Fruit fly (Drosophila melanogaster): ENCODE results near the gene Nrt.

Nrt gene

dm6 chr3L:16768001-16768652, 2.3 kb downstream of the Nrt start (continued):
- TF ChIP-seq Blimp-1 (GFP tag; optimal IDR thresholded peaks at IDR 0.05) (no peak), ttk (GFP tag; IDR thresholded peaks at IDR 0.05) (peak; percentile 15; the same call in 1 of the 2 replicates), zfh1 (GFP tag; IDR thresholded peaks at IDR 0.05) (peak; percentile 63; the same call in 2 of the 3 replicates), hkb (optimal IDR thresholded peaks at IDR 0.05) (no peak), hkb (GFP tag; IDR thresholded peaks at IDR 0.05) (0 out of 2 replicates have a peak, but pooled peaks have one; percentile 28), lbe (GFP tag; optimal IDR thresholded peaks at IDR 0.05) (no peak), CG34224 (GFP tag; IDR thresholded peaks at IDR 0.05; ENCODE audit: partially characterized antibody) (no peak), CG17359 (tag; optimal IDR thresholded peaks at IDR 0.05) (peak; percentile 55), vfl (GFP tag; optimal IDR thresholded peaks at IDR 0.05) (no peak), CG9727 (GFP tag; optimal IDR thresholded peaks at IDR 0.05) (peak; percentile 63), ewg (GFP tag; optimal IDR thresholded peaks at IDR 0.05) (peak; percentile 13), CG31441 (GFP tag; IDR thresholded peaks at IDR 0.05) (peak; percentile 44), ac (GFP tag; optimal IDR thresholded peaks at IDR 0.05) (no peak), CG10431 (GFP tag; optimal IDR thresholded peaks at IDR 0.05) (no peak), CG14014 (GFP tag; IDR thresholded peaks at IDR 0.05) (no peak), dmrt99B (tag; optimal IDR thresholded peaks at IDR 0.05) (peak; percentile 41), Kr (GFP tag; optimal IDR thresholded peaks at IDR 0.05) (peak; percentile 15), CkIIα-i1 (GFP tag; IDR thresholded peaks at IDR 0.05) (no peak), CG7839 (tag; optimal IDR thresholded peaks at IDR 0.05) (peak; percentile 42), Sox102F (GFP tag; optimal IDR thresholded peaks at IDR 0.05) (peak; percentile 34), sob (GFP tag; IDR thresholded peaks at IDR 0.05) (no peak; the same call in 1 of the 2 replicates), ara (GFP tag; IDR thresholded peaks at IDR 0.05) (peak; percentile 52; the same call in 1 of the 2 replicates), gro (GFP tag; optimal IDR thresholded peaks at IDR 0.05) (no peak), Stat92E (GFP tag; optimal IDR thresholded peaks at IDR 0.05) (no peak), Taf1 (GFP tag; IDR thresholded peaks at IDR 0.05) (no peak), Ets65A (GFP tag) (peak; percentile 79), esg (GFP tag; conservative IDR thresholded peaks at IDR 0.05) (0 out of 2 replicates have a peak, but pooled peaks have one; percentile 10), CG2712 (tag; optimal IDR thresholded peaks at IDR 0.05) (peak; percentile 74), CG4424 (GFP tag; optimal IDR thresholded peaks at IDR 0.05) (peak; percentile 22), vvl (GFP tag; IDR thresholded peaks at IDR 0.05) (peak; percentile 49; the same call in 1 of the 2 replicates), D19A (tag; optimal IDR thresholded peaks at IDR 0.05) (peak; percentile 43), sna (GFP tag; IDR thresholded peaks at IDR 0.05; ENCODE audit: partially characterized antibody) (0 out of 2 replicates have a peak, but pooled peaks have one; percentile 24), mld (GFP tag; IDR thresholded peaks at IDR 0.05; ENCODE audit: partially characterized antibody) (no peak), YL-1 (GFP tag; optimal IDR thresholded peaks at IDR 0.05) (no peak), otp (GFP tag; IDR thresholded peaks at IDR 0.05) (0 out of 3 replicates have a peak, but pooled peaks have one; percentile 54), pum (GFP tag; optimal IDR thresholded peaks at IDR 0.05) (peak; percentile 39), CG9817 (tag; optimal IDR thresholded peaks at IDR 0.05) (no peak), NK7.1 (GFP tag; optimal IDR thresholded peaks at IDR 0.05) (peak; percentile 22), tap (tag; optimal IDR thresholded peaks at IDR 0.05) (peak; percentile 19), CG9609 (GFP tag; optimal IDR thresholded peaks at IDR 0.05) (no peak), eyg (GFP tag; optimal IDR thresholded peaks at IDR 0.05) (no peak), repo (GFP tag; optimal IDR thresholded peaks at IDR 0.05) (no peak), bab2 (GFP tag; optimal IDR thresholded peaks at IDR 0.05) (peak; percentile 23), CG14965 (GFP tag; optimal IDR thresholded peaks at IDR 0.05; ENCODE audit: borderline replicate concordance) (no peak), Lhr (GFP tag; optimal IDR thresholded peaks at IDR 0.05) (no peak), CG15696 (tag; optimal IDR thresholded peaks at IDR 0.05) (peak; percentile 66), CG6813 (GFP tag; optimal IDR thresholded peaks at IDR 0.05) (peak; percentile 5), CG8281 (tag; optimal IDR thresholded peaks at IDR 0.05) (peak; percentile 4), ftz-f1 (GFP tag; optimal IDR thresholded peaks at IDR 0.05) (no peak)

Measured in whole organism, embryonic.